Worm (Caenorhabditis elegans) whole organism, early embryonic: ENCODE data around the gene asg-2.

Source experiments
- B0310.2 ChIP-seq: sonication (generic microtip); optimal IDR thresholded peaks from 2 replicates; lab custom pipeline; 2016; ENCODE audit warnings: mild to moderate bottlenecking, missing genetic modification characterization, missing compliant biosample characterization
- F13C5.2 ChIP-seq: sonication (generic microtip); optimal IDR thresholded peaks from 2 replicates; lab custom pipeline; 2017; ENCODE audit warnings: mild to moderate bottlenecking, missing genetic modification characterization, inconsistent platforms, missing compliant biosample characterization
- aly-1 ChIP-seq: sonication (generic microtip); optimal IDR thresholded peaks from 2 replicates; lab custom pipeline; 2016; ENCODE audit warnings: missing genetic modification characterization, missing compliant biosample characterization
- ama-1 ChIP-seq: fragments of 150-350 bp; optimal IDR thresholded peaks from 2 replicates; lab custom pipeline; 2014
- ceh-13 ChIP-seq: fragments of 200-800 bp; sonication (Bioruptor generic); optimal IDR thresholded peaks from 2 replicates; lab custom pipeline; 2018; ENCODE audit warnings: mild to moderate bottlenecking, missing genetic modification characterization, missing compliant biosample characterization
- ceh-36 ChIP-seq: sonication (generic microtip); optimal IDR thresholded peaks from 2 replicates; lab custom pipeline; 2016; ENCODE audit warnings: missing genetic modification characterization, inconsistent platforms, missing compliant biosample characterization
- ets-7 ChIP-seq: sonication (generic microtip); optimal IDR thresholded peaks from 2 replicates; lab custom pipeline; 2016; ENCODE audit warnings: missing genotype, missing genetic modification characterization, missing compliant biosample characterization
- flt-1 ChIP-seq: fragments of 200-800 bp; sonication (Bioruptor generic); IDR thresholded peaks from 2 replicates; pipeline ENCODE4 v1.3.6; 2022; ENCODE audit warnings: missing genetic modification characterization, missing compliant biosample characterization
- hmbx-1 ChIP-seq: sonication (generic microtip); optimal IDR thresholded peaks from 2 replicates; lab custom pipeline; 2016; ENCODE audit warnings: mild to moderate bottlenecking, missing genetic modification characterization, missing compliant biosample characterization
- hmg-4 ChIP-seq: fragments of 200-800 bp; sonication (Bioruptor generic); optimal IDR thresholded peaks from 2 replicates; lab custom pipeline; 2018; ENCODE audit warnings: mild to moderate bottlenecking, missing genetic modification characterization, missing compliant biosample characterization
- pes-1 ChIP-seq: fragments of 200-800 bp; sonication (Bioruptor generic); IDR thresholded peaks from 2 replicates; pipeline ENCODE4 v1.3.6; 2022; ENCODE audit warnings: missing genetic modification reagents, missing genetic modification characterization, missing compliant biosample characterization
- sea-1 ChIP-seq: fragments of 200-800 bp; sonication (Bioruptor generic); conservative IDR thresholded peaks from 2 replicates; pipeline ENCODE4 v1.3.6; 2022; ENCODE audit warnings: missing genetic modification characterization, missing compliant biosample characterization
- tbx-11 ChIP-seq: fragments of 200-800 bp; sonication (Bioruptor generic); IDR thresholded peaks from 2 replicates; pipeline ENCODE4 v1.3.6; 2022; ENCODE audit warnings: missing genetic modification characterization, missing compliant biosample characterization
- tra-4 ChIP-seq: sonication (generic microtip); optimal IDR thresholded peaks from 2 replicates; lab custom pipeline; 2017; ENCODE audit warnings: missing genetic modification characterization, missing compliant biosample characterization

DNA sequence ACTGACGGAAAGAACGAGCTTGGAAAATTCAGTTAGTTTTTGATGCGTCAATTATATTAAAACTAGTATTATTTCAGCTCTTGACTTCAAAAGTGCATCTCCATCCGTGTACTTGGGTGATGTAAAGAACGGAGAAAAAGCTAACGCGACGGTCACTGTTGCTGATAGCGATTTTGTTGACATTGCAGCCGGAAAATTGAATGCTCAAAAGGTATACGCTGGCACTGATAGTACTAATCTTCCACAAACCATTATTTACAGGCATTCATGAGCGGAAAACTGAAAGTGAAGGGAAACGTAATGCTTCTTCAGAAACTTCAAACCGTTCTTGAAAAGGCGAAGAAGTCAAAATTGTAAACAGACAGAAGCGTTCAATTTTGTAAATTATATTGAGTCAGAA lies 21.4 kb upstream of the asg-2 start:
- TF ChIP-seq tra-4 (tag; lab: Kevin White, UChicago) (no peak), ama-1 (lab: Kevin White, UChicago) (no peak), F13C5.2 (tag; lab: Kevin White, UChicago) (no peak), tbx-11 (GFP tag; lab: Robert Waterston, UW) (no peak), ceh-13 (GFP tag; lab: Kevin White, UChicago) (no peak), B0310.2 (tag; lab: Kevin White, UChicago) (no peak), ets-7 (tag; lab: Kevin White, UChicago) (no peak), flt-1 (no peak), ceh-36 (tag; lab: Kevin White, UChicago) (no peak), pes-1 (GFP tag; lab: Robert Waterston, UW) (no peak), sea-1 (GFP tag; lab: Robert Waterston, UW) (no peak), hmbx-1 (tag; lab: Kevin White, UChicago) (no peak), aly-1 (tag; lab: Kevin White, UChicago) (no peak), hmg-4 (GFP tag; lab: Kevin White, UChicago) (no peak)
